Worm (Caenorhabditis elegans) whole organism, late embryonic: ENCODE measurements around the gene Y47D7A.12.

Experiments used
- C08G9.2 ChIP-seq: sonication (generic microtip); optimal IDR thresholded peaks from 2 replicates; lab custom pipeline; 2016; ENCODE audit warnings: mild to moderate bottlenecking, missing genetic modification characterization, moderate library complexity, missing compliant biosample characterization
- K09A11.1 ChIP-seq: sonication (generic microtip); optimal IDR thresholded peaks from 2 replicates; lab custom pipeline; 2017; ENCODE audit warnings: antibody characterized with exemption, mild to moderate bottlenecking, missing genetic modification characterization, missing compliant biosample characterization; ENCODE audit not compliant: insufficient read depth
- ahr-1 ChIP-seq: sonication (generic microtip); optimal IDR thresholded peaks from 2 replicates; lab custom pipeline; 2016; ENCODE audit warnings: missing genetic modification characterization, missing compliant biosample characterization
- ama-1 ChIP-seq: fragments of 150-350 bp; optimal IDR thresholded peaks from 2 replicates; lab custom pipeline; 2014
- ceh-14 ChIP-seq: sonication (generic microtip); optimal IDR thresholded peaks from 2 replicates; lab custom pipeline; 2016; ENCODE audit warnings: missing genotype, missing genetic modification characterization, missing compliant biosample characterization
- ceh-22 ChIP-seq: sonication (generic microtip); optimal IDR thresholded peaks from 2 replicates; lab custom pipeline; 2017; ENCODE audit warnings: missing biosample characterization, missing genetic modification characterization
- ceh-24 ChIP-seq: sonication (generic microtip); optimal IDR thresholded peaks from 2 replicates; lab custom pipeline; 2016; ENCODE audit warnings: mild to moderate bottlenecking, missing genetic modification characterization, missing compliant biosample characterization
- ceh-31 ChIP-seq: sonication (generic microtip); optimal IDR thresholded peaks from 2 replicates; lab custom pipeline; 2016; ENCODE audit warnings: missing genetic modification characterization, missing compliant biosample characterization
- ceh-48 ChIP-seq: sonication (generic microtip); optimal IDR thresholded peaks from 2 replicates; lab custom pipeline; 2016; ENCODE audit warnings: missing genetic modification characterization, inconsistent platforms, missing compliant biosample characterization
- ceh-6 ChIP-seq: fragments of 200-800 bp; sonication (Bioruptor generic); optimal IDR thresholded peaks from 2 replicates; lab custom pipeline; 2018; ENCODE audit warnings: mild to moderate bottlenecking, missing genetic modification characterization, missing compliant biosample characterization
- ceh-9 ChIP-seq: sonication (generic microtip); optimal IDR thresholded peaks from 2 replicates; lab custom pipeline; 2016; ENCODE audit warnings: mild to moderate bottlenecking, missing genetic modification characterization, inconsistent platforms, missing compliant biosample characterization
- che-1 ChIP-seq: sonication (generic microtip); optimal IDR thresholded peaks from 2 replicates; lab custom pipeline; 2016; ENCODE audit warnings: mild to moderate bottlenecking, missing genetic modification characterization, missing compliant biosample characterization
- dmd-4 ChIP-seq: sonication (generic microtip); optimal IDR thresholded peaks from 2 replicates; lab custom pipeline; 2016; ENCODE audit warnings: borderline replicate concordance, missing genetic modification characterization, missing compliant biosample characterization
- elt-4 ChIP-seq: sonication (generic microtip); optimal IDR thresholded peaks from 2 replicates; lab custom pipeline; 2016; ENCODE audit warnings: missing genetic modification characterization, missing compliant biosample characterization
- eyg-1 ChIP-seq: sonication (generic microtip); optimal IDR thresholded peaks from 2 replicates; lab custom pipeline; 2016; ENCODE audit warnings: missing genotype, missing genetic modification characterization, missing compliant biosample characterization
- fkh-10 ChIP-seq: fragments of 150-350 bp; optimal IDR thresholded peaks from 2 replicates; lab custom pipeline; 2014; ENCODE audit warnings: missing biosample characterization, missing genetic modification reagents, missing genetic modification characterization
- hlh-15 ChIP-seq: sonication (generic microtip); optimal IDR thresholded peaks from 2 replicates; lab custom pipeline; 2016; ENCODE audit warnings: missing genetic modification characterization, missing compliant biosample characterization
- hlh-6 ChIP-seq: sonication (generic microtip); optimal IDR thresholded peaks from 2 replicates; lab custom pipeline; 2016; ENCODE audit warnings: missing genotype, missing genetic modification characterization, missing compliant biosample characterization
- lim-6 ChIP-seq: sonication (generic microtip); optimal IDR thresholded peaks from 2 replicates; lab custom pipeline; 2016; ENCODE audit warnings: missing genetic modification characterization, missing compliant biosample characterization
- lin-11 ChIP-seq: fragments of 200-800 bp; sonication (Bioruptor generic); optimal IDR thresholded peaks from 2 replicates; lab custom pipeline; 2018; ENCODE audit warnings: mild to moderate bottlenecking, missing genetic modification characterization, missing compliant biosample characterization
- madf-2 ChIP-seq: sonication (generic microtip); optimal IDR thresholded peaks from 2 replicates; lab custom pipeline; 2017; ENCODE audit warnings: missing genetic modification characterization, missing compliant biosample characterization
- nfya-1 ChIP-seq: sonication (generic microtip); optimal IDR thresholded peaks from 2 replicates; lab custom pipeline; 2017; ENCODE audit warnings: missing genetic modification characterization, mild to moderate bottlenecking, missing compliant biosample characterization, antibody characterized with exemption, moderate library complexity
- npax-4 ChIP-seq: sonication (generic microtip); optimal IDR thresholded peaks from 2 replicates; lab custom pipeline; 2016; ENCODE audit warnings: missing genetic modification characterization, missing compliant biosample characterization
- pag-3 ChIP-seq: sonication (generic microtip); optimal IDR thresholded peaks from 2 replicates; lab custom pipeline; 2016; ENCODE audit warnings: missing compliant biosample characterization, missing genetic modification characterization, borderline replicate concordance
- pha-2 ChIP-seq: sonication (generic microtip); optimal IDR thresholded peaks from 2 replicates; lab custom pipeline; 2017; ENCODE audit warnings: mild to moderate bottlenecking, missing genetic modification characterization, missing compliant biosample characterization
- pqm-1 ChIP-seq: sonication (generic microtip); optimal IDR thresholded peaks from 2 replicates; lab custom pipeline; 2016; ENCODE audit warnings: missing genetic modification characterization, missing compliant biosample characterization
- rnt-1 ChIP-seq: sonication (generic microtip); optimal IDR thresholded peaks from 2 replicates; lab custom pipeline; 2016; ENCODE audit warnings: missing genetic modification characterization, missing compliant biosample characterization
- sdc-2 ChIP-seq: sonication (generic microtip); optimal IDR thresholded peaks from 2 replicates; lab custom pipeline; 2016; ENCODE audit warnings: missing genotype, missing genetic modification characterization, missing compliant biosample characterization
- sox-2 ChIP-seq: fragments of 200-800 bp; sonication (Bioruptor generic); IDR thresholded peaks from 2 replicates; pipeline ENCODE4 v1.3.6; 2022; ENCODE audit warnings: missing genetic modification reagents, missing genetic modification characterization, missing compliant biosample characterization
- sox-4 ChIP-seq: sonication (generic microtip); optimal IDR thresholded peaks from 2 replicates; lab custom pipeline; 2017; ENCODE audit warnings: mild to moderate bottlenecking, missing genetic modification characterization, inconsistent platforms, missing compliant biosample characterization
- ttx-3 ChIP-seq: sonication (generic microtip); optimal IDR thresholded peaks from 2 replicates; lab custom pipeline; 2016; ENCODE audit warnings: missing genetic modification reagents, missing genetic modification characterization, missing compliant biosample characterization
- zip-5 ChIP-seq: sonication (generic microtip); optimal IDR thresholded peaks from 2 replicates; lab custom pipeline; 2016; ENCODE audit warnings: missing genetic modification characterization, missing compliant biosample characterization
- ztf-16 ChIP-seq: sonication (generic microtip); optimal IDR thresholded peaks from 2 replicates; lab custom pipeline; 2017; ENCODE audit warnings: missing genetic modification characterization, missing compliant biosample characterization

The Y47D7A.12 gene

ce11 chrV:4386173-4386572, 43.3 kb downstream of the Y47D7A.12 start, which contains the start of gene F13A2.10:
F13A2.10 (minus strand) TSS chrV:4386273.
- TF ChIP-seq rnt-1 (no peak), pag-3 (no peak), ceh-31 (tag; lab: Kevin White, UChicago) (no peak), sox-4 (tag; lab: Kevin White, UChicago) (no peak), eyg-1 (tag; lab: Kevin White, UChicago) (no peak), npax-4 (tag; lab: Kevin White, UChicago) (no peak), K09A11.1 (tag; lab: Kevin White, UChicago) (no peak), ceh-14 (tag; lab: Kevin White, UChicago) (no peak), zip-5 (tag; lab: Kevin White, UChicago) (no peak), fkh-10 (GFP tag; lab: Kevin White, UChicago) (no peak), ama-1 (no peak)

- TF ChIP-seq ceh-24 (tag; lab: Kevin White, UChicago): no peak
- TF ChIP-seq pqm-1: no peak
- TF ChIP-seq ama-1: no peak
- TF ChIP-seq sdc-2 (tag; lab: Kevin White, UChicago): no peak
- TF ChIP-seq dmd-4 (tag; lab: Kevin White, UChicago): no peak
- no peak for TF ChIP-seq hlh-6
- no peak for TF ChIP-seq pag-3
- no peak for TF ChIP-seq lim-6
- TF ChIP-seq che-1 (tag; lab: Kevin White, UChicago): no peak
- TF ChIP-seq ceh-9 (tag; lab: Kevin White, UChicago): no peak
- no peak for TF ChIP-seq eyg-1 (tag; lab: Kevin White, UChicago)
- no peak for TF ChIP-seq hlh-15
- TF ChIP-seq sox-2 (GFP tag; lab: Robert Waterston, UW): no peak
- no peak for TF ChIP-seq ceh-22 (tag; lab: Kevin White, UChicago)
- no peak for TF ChIP-seq ahr-1 (tag; lab: Kevin White, UChicago)
- TF ChIP-seq ceh-6 (GFP tag; lab: Kevin White, UChicago): no peak
- TF ChIP-seq lin-11 (tag; lab: Kevin White, UChicago): no peak
- no peak for TF ChIP-seq zip-5 (tag; lab: Kevin White, UChicago)
- TF ChIP-seq ztf-16 (tag; lab: Kevin White, UChicago): no peak
- TF ChIP-seq madf-2 (tag; lab: Kevin White, UChicago): no peak
Measured at ce11 chrV:4384482-4384881, 45.0 kb downstream of the Y47D7A.12 start, which contains the start of gene F13A2.2. F13A2.2 (minus strand) TSS chrV:4384582.

- TF ChIP-seq pqm-1: no peak
- TF ChIP-seq ttx-3 (tag; lab: Kevin White, UChicago): no peak
- no peak for TF ChIP-seq nfya-1 (tag; lab: Kevin White, UChicago)
- no peak for TF ChIP-seq pha-2 (tag; lab: Kevin White, UChicago)
- no peak for TF ChIP-seq C08G9.2 (tag; lab: Kevin White, UChicago)
- no peak for TF ChIP-seq npax-4 (tag; lab: Kevin White, UChicago)
- TF ChIP-seq ceh-48 (tag; lab: Kevin White, UChicago): no peak
- TF ChIP-seq elt-4 (tag; lab: Kevin White, UChicago): no peak
- no peak for TF ChIP-seq eyg-1 (tag; lab: Kevin White, UChicago)
Measured at ce11 chrV:4382298-4382697, 47.2 kb downstream of the Y47D7A.12 start, which contains the start of gene F13A2.1. F13A2.1 (minus strand) TSS chrV:4382398.
